Worm (Caenorhabditis elegans) whole organism, L2 larva: ENCODE measurements around the gene czw-1.

Experiments used
- C34F6.9 ChIP-seq: fragments of 150-350 bp; optimal IDR thresholded peaks from 2 replicates; lab custom pipeline; 2014; ENCODE audit warnings: missing biosample characterization, missing genetic modification characterization
- F13H6.1 ChIP-seq: sonication (generic microtip); optimal IDR thresholded peaks from 2 replicates; lab custom pipeline; 2016; ENCODE audit warnings: missing genetic modification characterization, missing compliant biosample characterization
- R02D3.7 ChIP-seq: fragments of 150-350 bp; optimal IDR thresholded peaks from 2 replicates; lab custom pipeline; 2014; ENCODE audit warnings: missing biosample characterization, missing genetic modification characterization
- Y55F3AM.14 ChIP-seq: fragments of 200-800 bp; sonication (Bioruptor generic); optimal IDR thresholded peaks from 2 replicates; lab custom pipeline; 2018; ENCODE audit warnings: mild to moderate bottlenecking, missing genetic modification characterization, missing compliant biosample characterization
- aly-2 ChIP-seq: fragments of 150-350 bp; optimal IDR thresholded peaks from 2 replicates; lab custom pipeline; 2014; ENCODE audit warnings: missing biosample characterization, missing genetic modification characterization
- ama-1 ChIP-seq: fragments of 150-350 bp; optimal IDR thresholded peaks from 2 replicates; lab custom pipeline; 2018; ENCODE audit warnings: inconsistent platforms
- blmp-1 ChIP-seq: sonication (generic microtip); optimal IDR thresholded peaks from 2 replicates; lab custom pipeline; 2017; ENCODE audit warnings: missing genetic modification characterization, mild to moderate bottlenecking, missing compliant biosample characterization, antibody characterized with exemption, moderate library complexity; ENCODE audit not compliant: insufficient read depth
- ceh-16 ChIP-seq: fragments of 150-350 bp; optimal IDR thresholded peaks from 2 replicates; lab custom pipeline; 2014; ENCODE audit warnings: missing biosample characterization, missing genetic modification characterization
- ceh-82 ChIP-seq: fragments of 150-350 bp; optimal IDR thresholded peaks from 2 replicates; lab custom pipeline; 2014; ENCODE audit warnings: missing biosample characterization, missing genetic modification characterization
- crh-2 ChIP-seq: sonication (generic microtip); optimal IDR thresholded peaks from 2 replicates; lab custom pipeline; 2017; ENCODE audit warnings: missing biosample characterization, missing genetic modification characterization
- egl-27 ChIP-seq: sonication (generic microtip); optimal IDR thresholded peaks from 3 replicates; lab custom pipeline; 2017; ENCODE audit warnings: missing biosample characterization, missing genetic modification reagents, missing genetic modification characterization
- elt-1 ChIP-seq: fragments of 150-350 bp; optimal IDR thresholded peaks from 2 replicates; lab custom pipeline; 2014; ENCODE audit warnings: missing biosample characterization, missing genetic modification characterization
- elt-3 ChIP-seq: sonication (generic microtip); optimal IDR thresholded peaks from 2 replicates; lab custom pipeline; 2017; ENCODE audit warnings: missing biosample characterization, missing genetic modification characterization
- fos-1 ChIP-seq: fragments of 150-350 bp; optimal IDR thresholded peaks from 2 replicates; lab custom pipeline; 2014; ENCODE audit warnings: missing biosample characterization, missing genetic modification characterization
- lin-11 ChIP-seq: fragments of 150-350 bp; sonication (generic microtip); optimal IDR thresholded peaks from 2 replicates; lab custom pipeline; 2014; ENCODE audit warnings: missing biosample characterization, missing genetic modification characterization, inconsistent platforms, mixed read lengths
- lin-13 ChIP-seq: fragments of 150-350 bp; optimal IDR thresholded peaks from 2 replicates; lab custom pipeline; 2014; ENCODE audit warnings: missing biosample characterization, missing genetic modification reagents, missing genetic modification characterization
- mab-5 ChIP-seq: fragments of 150-350 bp; optimal IDR thresholded peaks from 2 replicates; lab custom pipeline; 2014; ENCODE audit warnings: missing biosample characterization, missing genetic modification characterization
- mdl-1 ChIP-seq, 2 experiments: fragments of 150-350 bp in 1 of 2; sonication (generic microtip) in 1 of 2; optimal IDR thresholded peaks; 2 replicates each; lab custom pipeline; 2017; ENCODE audit warnings: missing biosample characterization in 2 of 2, missing genetic modification characterization in 2 of 2
- nhr-10 ChIP-seq: sonication (generic microtip); optimal IDR thresholded peaks from 2 replicates; lab custom pipeline; 2017; ENCODE audit warnings: missing biosample characterization, missing genetic modification characterization
- nhr-11 ChIP-seq: fragments of 150-350 bp; optimal IDR thresholded peaks from 2 replicates; lab custom pipeline; 2014; ENCODE audit warnings: missing biosample characterization, missing genetic modification characterization
- nhr-12 ChIP-seq: fragments of 150-350 bp; optimal IDR thresholded peaks from 2 replicates; lab custom pipeline; 2014; ENCODE audit warnings: missing biosample characterization, missing genetic modification characterization
- nhr-129 ChIP-seq: fragments of 150-350 bp; optimal IDR thresholded peaks from 2 replicates; lab custom pipeline; 2014; ENCODE audit warnings: missing biosample characterization, missing genetic modification characterization
- nhr-23 ChIP-seq: fragments of 150-350 bp; optimal IDR thresholded peaks from 2 replicates; lab custom pipeline; 2014; ENCODE audit warnings: missing biosample characterization, missing genetic modification reagents, missing genetic modification characterization
- nhr-237 ChIP-seq: fragments of 150-350 bp; optimal IDR thresholded peaks from 2 replicates; lab custom pipeline; 2014; ENCODE audit warnings: missing biosample characterization, missing genetic modification characterization
- nhr-25 ChIP-seq: fragments of 150-350 bp; sonication (generic microtip); optimal IDR thresholded peaks from 3 replicates; lab custom pipeline; 2014; ENCODE audit warnings: missing biosample characterization, missing genetic modification characterization
- nhr-77 ChIP-seq: fragments of 150-350 bp; optimal IDR thresholded peaks from 2 replicates; lab custom pipeline; 2014; ENCODE audit warnings: missing biosample characterization, missing genetic modification characterization
- peb-1 ChIP-seq: fragments of 150-350 bp; optimal IDR thresholded peaks from 2 replicates; lab custom pipeline; 2014; ENCODE audit warnings: missing biosample characterization, missing genetic modification characterization
- sem-4 ChIP-seq: fragments of 150-350 bp; optimal IDR thresholded peaks from 2 replicates; lab custom pipeline; 2014; ENCODE audit warnings: missing biosample characterization, missing genetic modification reagents, missing genetic modification characterization
- sma-3 ChIP-seq: sonication (generic microtip); optimal IDR thresholded peaks from 2 replicates; lab custom pipeline; 2016; ENCODE audit warnings: missing genetic modification reagents, missing genetic modification characterization, missing compliant biosample characterization
- sma-9 ChIP-seq, 2 experiments: fragments of 150-350 bp in 1 of 2; sonication (generic microtip) in 1 of 2; optimal IDR thresholded peaks; 2 replicates each; lab custom pipeline; 2014 to 2016; ENCODE audit warnings: missing genetic modification characterization in 2 of 2, mild to moderate bottlenecking in 1 of 2, missing biosample characterization in 1 of 2, missing compliant biosample characterization in 1 of 2, missing genetic modification reagents in 1 of 2, moderate library complexity in 1 of 2
- unc-39 ChIP-seq: fragments of 150-350 bp; optimal IDR thresholded peaks from 2 replicates; lab custom pipeline; 2014; ENCODE audit warnings: missing biosample characterization, missing genetic modification characterization
- unc-55 ChIP-seq: fragments of 150-350 bp; sonication (generic microtip); optimal IDR thresholded peaks from 3 replicates; lab custom pipeline; 2014; ENCODE audit warnings: missing biosample characterization, missing genetic modification reagents, missing genetic modification characterization
- unc-62 ChIP-seq: fragments of 150-350 bp; optimal IDR thresholded peaks from 2 replicates; lab custom pipeline; 2014; ENCODE audit warnings: missing biosample characterization, missing genetic modification reagents, missing genetic modification characterization
- ztf-11 ChIP-seq: sonication (generic microtip); optimal IDR thresholded peaks from 2 replicates; lab custom pipeline; 2017; ENCODE audit warnings: missing biosample characterization, missing genetic modification characterization

czw-1 gene

ce11 chrIV:7961889-7962342 is 15.3 kb upstream of the czw-1 start:
- no peak for TF ChIP-seq nhr-25 (tag; lab: Kevin White, UChicago)
- TF ChIP-seq C34F6.9 (tag; lab: Kevin White, UChicago), result no peak
- no peak for TF ChIP-seq ama-1
- TF ChIP-seq crh-2, result no peak
- no peak for TF ChIP-seq nhr-12 (tag; lab: Kevin White, UChicago)
- no peak for TF ChIP-seq R02D3.7 (tag; lab: Kevin White, UChicago)
- TF ChIP-seq ceh-82, result no peak
- no peak for TF ChIP-seq lin-13
- no peak for TF ChIP-seq ztf-11 (tag; lab: Kevin White, UChicago)
- TF ChIP-seq unc-55 (GFP tag; lab: Kevin White, UChicago), result no peak
- no peak for TF ChIP-seq nhr-23 (tag; lab: Kevin White, UChicago)
- no peak for TF ChIP-seq nhr-129 (tag; lab: Kevin White, UChicago)
- no peak for TF ChIP-seq elt-3 (tag; lab: Kevin White, UChicago)
- TF ChIP-seq lin-11 (tag; lab: Kevin White, UChicago), result no peak

ce11 chrIV:7958092-7958491 is 11.5 kb upstream of the czw-1 start:
- no peak for TF ChIP-seq ceh-82
- TF ChIP-seq nhr-237 (tag; lab: Kevin White, UChicago), result no peak
- no peak for TF ChIP-seq unc-39 (tag; lab: Kevin White, UChicago)
- no peak for TF ChIP-seq elt-1 (tag; lab: Kevin White, UChicago)
- no peak for TF ChIP-seq unc-62
- no peak for TF ChIP-seq mdl-1 (tag; optimal IDR thresholded peaks at IDR 0.05; lab: Kevin White, UChicago)
- TF ChIP-seq nhr-129 (tag; lab: Kevin White, UChicago), result no peak
- no peak for TF ChIP-seq ztf-11 (tag; lab: Kevin White, UChicago)
- TF ChIP-seq R02D3.7 (tag; lab: Kevin White, UChicago), result no peak
- TF ChIP-seq nhr-77 (tag; lab: Kevin White, UChicago), result no peak
- TF ChIP-seq F13H6.1, result no peak
- TF ChIP-seq crh-2, result no peak
- no peak for TF ChIP-seq peb-1
- TF ChIP-seq fos-1 (tag; lab: Kevin White, UChicago), result no peak

DNA sequence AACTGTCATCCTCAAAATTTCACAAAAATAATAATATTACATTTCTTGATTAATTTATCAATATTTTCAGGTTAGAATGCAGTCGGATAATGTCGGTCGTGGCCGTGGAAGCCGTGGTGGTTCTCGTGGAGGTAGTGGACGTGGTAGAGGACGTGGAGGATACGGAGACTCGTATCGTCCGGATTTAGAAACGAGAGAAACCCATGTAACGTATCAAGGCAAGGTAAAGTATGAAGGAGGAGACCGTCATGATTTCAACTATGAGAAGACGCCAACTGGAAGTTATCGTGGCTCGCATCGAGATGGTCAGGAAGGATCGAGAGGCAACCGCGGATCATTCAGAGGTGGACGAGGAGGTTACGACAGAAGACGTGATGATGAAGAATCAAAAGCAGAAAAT is 10.9 kb upstream of the czw-1 start, which contains the start of gene frpr-10:
TSS of gene frpr-10 (plus strand) at position 301 of the 400 bp plus-strand sequence.
- TF ChIP-seq blmp-1 (tag; lab: Kevin White, UChicago) (no peak), nhr-12 (tag; lab: Kevin White, UChicago) (no peak), sem-4 (tag; lab: Kevin White, UChicago) (no peak), mab-5 (tag; lab: Kevin White, UChicago) (no peak), C34F6.9 (tag; lab: Kevin White, UChicago) (no peak), peb-1 (no peak), elt-3 (tag; lab: Kevin White, UChicago) (no peak), egl-27 (tag; lab: Kevin White, UChicago) (no peak), nhr-77 (tag; lab: Kevin White, UChicago) (no peak), Y55F3AM.14 (GFP tag; lab: Kevin White, UChicago) (no peak), nhr-10 (no peak), fos-1 (tag; lab: Kevin White, UChicago) (no peak), nhr-129 (tag; lab: Kevin White, UChicago) (no peak), R02D3.7 (tag; lab: Kevin White, UChicago) (no peak), sma-9 (GFP tag; optimal IDR thresholded peaks at IDR 0.05; lab: Kevin White, UChicago) (no peak), sma-9 (tag; optimal IDR thresholded peaks at IDR 0.05; lab: Kevin White, UChicago) (no peak), nhr-11 (tag; lab: Kevin White, UChicago) (no peak), ceh-16 (tag; lab: Kevin White, UChicago) (no peak), nhr-23 (tag; lab: Kevin White, UChicago) (no peak)

DNA sequence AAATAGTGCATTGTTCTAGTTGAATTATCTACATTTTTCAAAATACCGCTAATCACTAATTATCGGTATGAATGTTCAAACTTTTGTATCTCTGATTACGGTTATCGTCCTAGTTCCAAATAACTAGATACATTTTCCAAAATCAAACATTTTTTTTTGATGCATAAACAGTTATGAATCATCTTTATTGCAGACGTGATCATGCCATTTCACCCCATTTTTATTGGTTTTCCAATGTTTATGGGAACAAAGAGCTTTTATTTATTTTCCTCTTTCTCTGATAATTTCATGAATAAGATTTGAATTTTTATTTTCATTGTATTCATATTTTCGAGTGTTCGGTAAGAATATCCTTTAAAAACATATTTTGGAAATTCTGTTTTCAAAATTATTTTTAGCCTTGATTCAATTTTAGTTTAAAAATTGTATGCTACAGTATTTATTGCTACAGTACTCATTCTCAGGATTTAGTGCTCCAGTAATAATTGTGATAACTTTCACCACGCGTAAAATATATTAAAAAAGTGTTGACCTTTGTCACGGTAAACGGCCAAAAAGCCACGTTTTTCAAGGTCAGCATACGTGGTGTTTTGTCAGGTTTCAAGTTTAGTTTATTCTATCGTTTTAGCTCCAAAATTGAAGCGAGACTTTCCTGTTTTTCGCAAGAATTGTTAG is 10.2 kb upstream of the czw-1 start, which contains the start of gene csr-1:
TSS of gene csr-1 (plus strand) at position 625 of the 675 bp plus-strand sequence.
- no peak for TF ChIP-seq R02D3.7 (tag; lab: Kevin White, UChicago)
- TF ChIP-seq sma-3 (GFP tag; lab: Kevin White, UChicago), result no peak
- no peak for TF ChIP-seq nhr-77 (tag; lab: Kevin White, UChicago)
- TF ChIP-seq aly-2 (tag; lab: Kevin White, UChicago), result no peak
